Worm (Caenorhabditis elegans) whole organism, young adult: Measurements from ENCODE around the gene idpc-5.

Source experiments
- B0035.1 ChIP-seq: sonication (generic microtip); optimal IDR thresholded peaks from 2 replicates; lab custom pipeline; 2016; ENCODE audit warnings: missing genetic modification characterization, mild to moderate bottlenecking, missing compliant biosample characterization, missing genotype, missing genetic modification reagents
- D2030.7 ChIP-seq: fragments of 200-800 bp; sonication (Bioruptor generic); IDR thresholded peaks from 2 replicates; pipeline ENCODE4 v1.3.6; 2022; ENCODE audit warnings: missing genetic modification reagents, missing genetic modification characterization, missing compliant biosample characterization
- F10E7.11 ChIP-seq: sonication (generic microtip); optimal IDR thresholded peaks from 2 replicates; lab custom pipeline; 2017; ENCODE audit warnings: mild to moderate bottlenecking, missing genetic modification characterization, moderate library complexity, missing compliant biosample characterization
- F37B4.10 ChIP-seq: fragments of 200-800 bp; sonication (Bioruptor generic); IDR thresholded peaks from 2 replicates; pipeline ENCODE4 v1.3.6; 2022; ENCODE audit warnings: missing genetic modification characterization, missing compliant biosample characterization
- F39B2.1 ChIP-seq: fragments of 200-800 bp; sonication (Bioruptor generic); IDR thresholded peaks from 2 replicates; pipeline ENCODE4 v1.3.6; 2022; ENCODE audit warnings: missing genetic modification reagents, missing genetic modification characterization, missing compliant biosample characterization
- F52B5.7 ChIP-seq: sonication (generic microtip); optimal IDR thresholded peaks from 2 replicates; lab custom pipeline; 2016; ENCODE audit warnings: mild to moderate bottlenecking, missing genetic modification characterization, missing compliant biosample characterization
- F57C9.4 ChIP-seq: sonication (generic microtip); optimal IDR thresholded peaks from 2 replicates; lab custom pipeline; 2017; ENCODE audit warnings: mild to moderate bottlenecking, missing genetic modification characterization, missing compliant biosample characterization
- Y53F4B.3 ChIP-seq: fragments of 200-800 bp; sonication (Bioruptor generic); IDR thresholded peaks from 2 replicates; pipeline ENCODE4 v1.3.6; 2022; ENCODE audit warnings: missing genetic modification reagents, missing genetic modification characterization, missing compliant biosample characterization
- Y53G8AR.9 ChIP-seq: fragments of 200-800 bp; sonication (Bioruptor generic); conservative IDR thresholded peaks from 2 replicates; pipeline ENCODE4 v1.3.6; 2022; ENCODE audit warnings: missing genetic modification reagents, missing genetic modification characterization, missing compliant biosample characterization
- Y56A3A.18 ChIP-seq: fragments of 200-800 bp; sonication (Bioruptor generic); IDR thresholded peaks from 2 replicates; pipeline ENCODE4 v1.3.6; 2022; ENCODE audit warnings: missing genetic modification reagents, missing genetic modification characterization, missing compliant biosample characterization
- Y79H2A.3 ChIP-seq: fragments of 200-800 bp; sonication (Bioruptor generic); conservative IDR thresholded peaks from 2 replicates; pipeline ENCODE4 v1.3.6; 2022; ENCODE audit warnings: missing genetic modification reagents, missing genetic modification characterization, missing compliant biosample characterization
- akir-1 ChIP-seq: fragments of 200-800 bp; sonication (Bioruptor generic); optimal IDR thresholded peaks from 2 replicates; lab custom pipeline; 2018; ENCODE audit warnings: mild to moderate bottlenecking, missing genetic modification characterization, moderate library complexity, missing compliant biosample characterization
- bed-1 ChIP-seq: fragments of 200-800 bp; sonication (Bioruptor generic); IDR thresholded peaks from 2 replicates; pipeline ENCODE4 v1.3.6; 2022; ENCODE audit warnings: missing genetic modification reagents, missing genetic modification characterization, missing compliant biosample characterization
- cebp-1 ChIP-seq, 2 experiments: fragments of 200-800 bp in 1 of 2; sonication (Bioruptor generic) in 1 of 2; sonication (generic microtip) in 1 of 2; IDR thresholded peaks in 1 of 2; optimal IDR thresholded peaks in 1 of 2; 2 replicates each; pipeline versions ENCODE4 v1.3.6 to Lab custom; 2017 to 2022; ENCODE audit warnings: missing compliant biosample characterization in 2 of 2, missing genetic modification characterization in 2 of 2, mild to moderate bottlenecking in 1 of 2, missing genetic modification reagents in 1 of 2, moderate library complexity in 1 of 2
- dox-1 ChIP-seq: fragments of 200-800 bp; sonication (Bioruptor generic); IDR thresholded peaks from 2 replicates; pipeline ENCODE4 v1.3.6; 2022; ENCODE audit warnings: missing genetic modification reagents, missing genetic modification characterization, missing compliant biosample characterization
- dpl-1 ChIP-seq: fragments of 150-350 bp; optimal IDR thresholded peaks from 2 replicates; lab custom pipeline; 2014; ENCODE audit warnings: missing biosample characterization, missing genetic modification reagents, missing genetic modification characterization
- efl-1 ChIP-seq: fragments of 150-350 bp; optimal IDR thresholded peaks from 2 replicates; lab custom pipeline; 2014; ENCODE audit warnings: missing biosample characterization, missing genetic modification reagents, missing genetic modification characterization
- egrh-3 ChIP-seq: fragments of 200-800 bp; sonication (Bioruptor generic); IDR thresholded peaks from 2 replicates; pipeline ENCODE4 v1.3.6; 2022; ENCODE audit warnings: missing genetic modification reagents, missing genetic modification characterization, missing compliant biosample characterization
- gei-17 ChIP-seq: fragments of 200-800 bp; sonication (Bioruptor generic); optimal IDR thresholded peaks from 2 replicates; lab custom pipeline; 2018; ENCODE audit warnings: mild to moderate bottlenecking, missing genetic modification characterization, missing compliant biosample characterization
- hlh-12 ChIP-seq: sonication (generic microtip); optimal IDR thresholded peaks from 2 replicates; lab custom pipeline; 2016; ENCODE audit warnings: missing genetic modification characterization, missing compliant biosample characterization
- lag-1 ChIP-seq: fragments of 200-800 bp; sonication (Bioruptor generic); IDR thresholded peaks from 2 replicates; pipeline ENCODE4 v1.3.6; 2022; ENCODE audit warnings: missing genetic modification reagents, missing genetic modification characterization, missing compliant biosample characterization
- lin-54 ChIP-seq: fragments of 200-800 bp; sonication (Bioruptor generic); optimal IDR thresholded peaks from 2 replicates; lab custom pipeline; 2018; ENCODE audit warnings: mild to moderate bottlenecking, missing genetic modification characterization, missing compliant biosample characterization
- lsl-1 ChIP-seq: fragments of 200-800 bp; sonication (Bioruptor generic); optimal IDR thresholded peaks from 2 replicates; lab custom pipeline; 2018; ENCODE audit warnings: mild to moderate bottlenecking, missing genetic modification characterization, moderate library complexity, missing compliant biosample characterization
- madf-6 ChIP-seq: fragments of 200-800 bp; sonication (Bioruptor generic); IDR thresholded peaks from 2 replicates; pipeline ENCODE4 v1.3.6; 2022; ENCODE audit warnings: missing genetic modification reagents, missing genetic modification characterization, missing compliant biosample characterization
- mcd-1 ChIP-seq: fragments of 200-800 bp; sonication (Bioruptor generic); IDR thresholded peaks from 2 replicates; pipeline ENCODE4 v1.3.6; 2022; ENCODE audit warnings: missing genetic modification reagents, missing genetic modification characterization, missing compliant biosample characterization
- nfya-1 ChIP-seq: sonication (generic microtip); optimal IDR thresholded peaks from 2 replicates; lab custom pipeline; 2017; ENCODE audit warnings: antibody characterized with exemption, missing compliant biosample characterization, missing genetic modification characterization, borderline replicate concordance; ENCODE audit not compliant: insufficient read depth
- nfyb-1 ChIP-seq: fragments of 200-800 bp; sonication (Bioruptor generic); IDR thresholded peaks from 2 replicates; pipeline ENCODE4 v1.3.6; 2022; ENCODE audit warnings: missing genetic modification reagents, missing genetic modification characterization, missing compliant biosample characterization
- rec-8 ChIP-seq, 2 experiments: sonication (generic microtip); optimal IDR thresholded peaks; 2 replicates each; lab custom pipeline; 2016; ENCODE audit warnings: mild to moderate bottlenecking in 2 of 2, missing genetic modification characterization in 2 of 2, missing genetic modification reagents in 2 of 2, missing genotype in 2 of 2, missing biosample characterization in 1 of 2, missing compliant biosample characterization in 1 of 2, moderate library complexity in 1 of 2
- snpc-1.3 ChIP-seq: sonication (generic microtip); optimal IDR thresholded peaks from 2 replicates; lab custom pipeline; 2017; ENCODE audit warnings: missing genetic modification characterization, mild to moderate bottlenecking, missing compliant biosample characterization, antibody characterized with exemption, moderate library complexity, missing genotype, missing genetic modification reagents; ENCODE audit not compliant: insufficient read depth
- snpc-3.4 ChIP-seq: sonication (generic microtip); optimal IDR thresholded peaks from 2 replicates; lab custom pipeline; 2017; ENCODE audit warnings: missing genetic modification characterization, mild to moderate bottlenecking, missing compliant biosample characterization, antibody characterized with exemption, moderate library complexity, missing genotype, missing genetic modification reagents
- xnd-1 ChIP-seq: sonication (generic microtip); optimal IDR thresholded peaks from 2 replicates; lab custom pipeline; 2016; ENCODE audit warnings: missing genotype, missing genetic modification reagents, missing genetic modification characterization, missing compliant biosample characterization
- ztf-22 ChIP-seq: fragments of 200-800 bp; sonication (Bioruptor generic); optimal IDR thresholded peaks from 2 replicates; lab custom pipeline; 2018; ENCODE audit warnings: mild to moderate bottlenecking, missing genetic modification characterization, moderate library complexity, missing compliant biosample characterization
- ztf-28 ChIP-seq: fragments of 200-800 bp; sonication (Bioruptor generic); IDR thresholded peaks from 2 replicates; pipeline ENCODE4 v1.3.6; 2022; ENCODE audit warnings: missing genetic modification reagents, missing genetic modification characterization, missing compliant biosample characterization

The idpc-5 gene

ce11 chrV:9651294-9651693, 28.6 kb upstream of the idpc-5 start, which contains the start of gene T06E4.21:
Gene T06E4.21 (plus strand): TSS chrV:9651594.
- TF ChIP-seq xnd-1 (tag; lab: Kevin White, UChicago) (no peak), rec-8 (tag; optimal IDR thresholded peaks at IDR 0.05; lab: Kevin White, UChicago) (no peak), F10E7.11 (tag; lab: Kevin White, UChicago) (no peak), Y79H2A.3 (GFP tag; lab: Robert Waterston, UW) (no peak)

DNA sequence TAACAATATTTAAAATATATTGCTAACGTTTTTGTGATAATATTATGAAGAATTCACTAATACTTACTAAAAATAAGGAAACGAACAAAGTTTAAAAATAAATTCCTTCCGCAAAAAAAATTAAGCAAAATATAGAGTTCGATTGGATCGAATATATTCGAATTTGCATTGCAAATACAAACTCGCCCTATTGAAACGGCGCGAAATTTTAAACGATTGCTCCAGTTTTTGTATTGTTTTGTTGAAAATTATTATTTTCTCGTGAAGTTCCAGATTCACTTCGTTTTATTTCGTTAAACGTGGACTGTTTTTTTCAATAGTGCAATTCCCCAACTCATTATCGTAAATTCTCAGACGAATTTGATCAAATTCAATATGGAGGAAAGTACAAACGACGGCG, 22.8 kb upstream of the idpc-5 start, which contains the start of the genes atl-1 and hcp-2:
Gene atl-1, minus strand, starts transcription at position 89 of the 400 bp plus-strand sequence.
Gene hcp-2, plus strand, starts transcription at position 353 of the 400 bp plus-strand sequence.
- peak; percentile 26 for TF ChIP-seq lsl-1 (GFP tag; lab: Kevin White, UChicago)
- TF ChIP-seq xnd-1 (tag; lab: Kevin White, UChicago): no peak
- TF ChIP-seq rec-8 (tag; optimal IDR thresholded peaks at IDR 0.05; lab: Kevin White, UChicago): no peak
- TF ChIP-seq snpc-1.3 (tag; lab: Kevin White, UChicago): no peak
- TF ChIP-seq D2030.7 (GFP tag; lab: Robert Waterston, UW): 0 out of 2 replicates have a peak, but pooled peaks have one; percentile 14
- no peak for TF ChIP-seq hlh-12 (tag; lab: Kevin White, UChicago)
- peak; percentile 3 for TF ChIP-seq lin-54 (GFP tag; lab: Kevin White, UChicago)
- TF ChIP-seq efl-1 (GFP tag; lab: Kevin White, UChicago): peak; percentile 74
- peak; percentile 48; the same call in 1 of the 2 replicates for TF ChIP-seq madf-6 (GFP tag; lab: Robert Waterston, UW)
- TF ChIP-seq F39B2.1: no peak
- TF ChIP-seq ztf-28 (GFP tag; lab: Robert Waterston, UW): no peak
- TF ChIP-seq dpl-1: peak; percentile 34

- TF ChIP-seq snpc-3.4 (tag; lab: Kevin White, UChicago) (no peak), Y53G8AR.9 (no peak), F57C9.4 (no peak), ztf-22 (GFP tag; lab: Kevin White, UChicago) (no peak), gei-17 (GFP tag; lab: Kevin White, UChicago) (no peak), Y56A3A.18 (GFP tag; lab: Robert Waterston, UW) (no peak), cebp-1 (GFP tag; IDR thresholded peaks at IDR 0.05; lab: Robert Waterston, UW) (no peak), cebp-1 (tag; optimal IDR thresholded peaks at IDR 0.05; lab: Kevin White, UChicago) (no peak), Y53F4B.3 (GFP tag; lab: Robert Waterston, UW) (no peak), B0035.1 (tag; lab: Kevin White, UChicago) (no peak), akir-1 (no peak), F52B5.7 (tag; lab: Kevin White, UChicago) (no peak), nfyb-1 (GFP tag; lab: Robert Waterston, UW) (no peak), bed-1 (no peak), lag-1 (no peak), nfya-1 (no peak)
These were observed 10.6 kb upstream of the idpc-5 start, which contains the start of gene col-147 for ce11 chrV:9633313-9633712. Gene col-147 (minus strand): TSS chrV:9633338.

DNA sequence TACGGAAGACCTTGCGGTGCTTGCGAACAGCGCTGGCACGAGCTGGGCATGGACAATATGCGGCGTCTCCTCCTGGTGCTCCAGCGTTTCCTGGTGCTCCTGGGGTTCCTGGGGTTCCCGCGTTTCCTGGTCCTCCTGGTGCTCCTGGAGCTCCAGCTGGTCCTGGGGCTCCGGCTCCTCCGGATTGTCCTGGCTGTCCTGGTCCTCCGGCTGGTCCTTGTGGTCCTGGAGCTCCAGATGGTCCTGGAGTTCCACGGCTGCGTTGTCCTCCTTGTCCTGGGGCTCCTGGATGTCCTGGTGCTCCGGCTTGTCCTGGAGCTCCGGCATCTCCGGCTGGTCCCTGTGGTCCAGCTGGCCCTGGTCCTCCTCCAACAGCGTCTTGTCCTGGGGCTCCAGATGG, 9.6 kb upstream of the idpc-5 start:
- TF ChIP-seq egrh-3 (GFP tag; lab: Robert Waterston, UW): peak; percentile 97
- TF ChIP-seq F37B4.10 (GFP tag; lab: Robert Waterston, UW): peak; percentile 82; the same call in 1 of the 2 replicates
- TF ChIP-seq dox-1 (GFP tag; lab: Robert Waterston, UW): 0 out of 2 replicates have a peak, but pooled peaks have one; percentile 17
- no peak for TF ChIP-seq nfya-1
- TF ChIP-seq mcd-1 (GFP tag; lab: Robert Waterston, UW): peak; percentile 34; the same call in 1 of the 2 replicates
